Worm (Caenorhabditis elegans): ENCODE data around the gene col-152.

DNA sequence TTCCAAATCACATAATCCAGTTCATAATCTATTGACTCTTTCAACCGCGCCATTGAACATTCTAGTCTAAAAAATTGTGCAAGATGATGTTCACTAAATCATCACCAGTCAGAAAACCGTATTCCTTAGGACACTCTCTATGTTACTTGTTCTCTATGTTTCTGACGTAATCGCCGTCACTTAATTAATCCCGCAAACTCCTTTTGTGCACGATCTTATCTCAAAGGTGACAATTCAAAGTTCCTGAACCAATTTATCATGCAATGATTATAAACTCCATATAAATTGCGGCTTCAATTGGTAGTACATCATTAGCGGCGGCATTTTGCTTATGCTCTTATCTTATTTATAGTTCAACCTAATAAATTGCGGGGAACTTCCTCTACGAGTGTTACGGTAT is 2.1 kb downstream of the col-152 start:
- TF ChIP-seq unc-55 (GFP tag; optimal IDR thresholded peaks at IDR 0.05) (no peak), pqm-1 (tag; optimal IDR thresholded peaks at IDR 0.05) (no peak), tbx-7 (tag; optimal IDR thresholded peaks at IDR 0.05) (no peak), hlh-15 (tag; optimal IDR thresholded peaks at IDR 0.05) (no peak), ahr-1 (tag; optimal IDR thresholded peaks at IDR 0.05) (no peak), ceh-14 (tag; optimal IDR thresholded peaks at IDR 0.05) (no peak), nhr-11 (tag; optimal IDR thresholded peaks at IDR 0.05) (no peak)

Measured in whole organism, late embryonic.